Fruit fly (Drosophila melanogaster): ENCODE results near the gene Dus2.

Gene Dus2

DNA sequence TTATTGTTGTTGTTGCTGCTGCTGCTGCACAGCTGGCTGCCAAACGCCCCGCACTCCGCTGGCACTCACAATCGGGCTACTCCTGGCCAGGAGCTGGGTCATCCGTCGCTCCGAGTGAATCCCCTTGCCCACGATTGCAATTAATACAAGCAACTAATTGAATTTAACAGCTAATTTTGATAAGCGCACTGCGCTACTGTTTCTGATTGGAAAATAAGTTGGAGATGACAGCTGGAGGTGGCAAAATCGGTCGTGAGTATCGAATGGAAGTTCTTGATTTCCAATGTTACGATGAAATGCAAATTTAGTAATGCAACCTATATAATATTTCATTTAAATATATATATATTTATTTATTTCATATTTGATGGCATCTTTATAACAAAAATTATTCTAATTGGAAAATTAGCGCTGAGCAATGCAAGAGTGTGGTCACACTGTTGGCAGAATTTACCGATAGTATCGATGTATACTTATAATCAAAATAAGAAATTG, 3.9 kb upstream of the Dus2 start, which contains the start of gene CG42271 (continued):
- TF ChIP-seq CG31224 (GFP tag; IDR thresholded peaks at IDR 0.05) (no peak), CG7786 (GFP tag; optimal IDR thresholded peaks at IDR 0.05) (no peak), Usf (GFP tag; optimal IDR thresholded peaks at IDR 0.05) (no peak), CG13894 (tag; optimal IDR thresholded peaks at IDR 0.05) (no peak), sc (optimal IDR thresholded peaks at IDR 0.05) (no peak), sc (GFP tag; optimal IDR thresholded peaks at IDR 0.05) (no peak), CG5180 (GFP tag; optimal IDR thresholded peaks at IDR 0.05) (no peak), Vsx1 (GFP tag; optimal IDR thresholded peaks at IDR 0.05) (peak; percentile 36), hb (GFP tag; IDR thresholded peaks at IDR 0.05; ENCODE audit: partially characterized antibody) (peak; percentile 93), CG30431 (GFP tag; optimal IDR thresholded peaks at IDR 0.05) (no peak), sim (GFP tag; IDR thresholded peaks at IDR 0.05) (no peak), br (optimal IDR thresholded peaks at IDR 0.05) (no peak), CG17802 (tag; optimal IDR thresholded peaks at IDR 0.05) (no peak), esg (GFP tag; conservative IDR thresholded peaks at IDR 0.05) (no peak), pnt (GFP tag; optimal IDR thresholded peaks at IDR 0.05) (no peak), row (GFP tag; IDR thresholded peaks at IDR 0.05) (peak; percentile 92), kay (GFP tag; optimal IDR thresholded peaks at IDR 0.05) (no peak), Ets65A (GFP tag) (peak; percentile 58), p53 (GFP tag; optimal IDR thresholded peaks at IDR 0.05) (no peak), CG12744 (GFP tag; optimal IDR thresholded peaks at IDR 0.05) (no peak), toy (GFP tag; IDR thresholded peaks at IDR 0.05) (no peak), E2f1 (GFP tag; IDR thresholded peaks at IDR 0.05) (no peak), psq (GFP tag; optimal IDR thresholded peaks at IDR 0.05) (no peak), Trl (optimal IDR thresholded peaks at IDR 0.05) (no peak), Trl (GFP tag; optimal IDR thresholded peaks at IDR 0.05) (no peak), lilli (GFP tag; optimal IDR thresholded peaks at IDR 0.05) (peak; percentile 8), CG10565 (GFP tag; optimal IDR thresholded peaks at IDR 0.05) (no peak), org-1 (GFP tag; optimal IDR thresholded peaks at IDR 0.05) (no peak), CG3065 (GFP tag; optimal IDR thresholded peaks at IDR 0.05) (no peak), CG13296 (GFP tag; optimal IDR thresholded peaks at IDR 0.05) (no peak), MTF-1 (GFP tag; optimal IDR thresholded peaks at IDR 0.05; ENCODE audit: borderline replicate concordance) (no peak), corto (GFP tag; optimal IDR thresholded peaks at IDR 0.05) (no peak), Dll (GFP tag; IDR thresholded peaks at IDR 0.05; ENCODE audit: partially characterized antibody) (peak; percentile 97), Fer3 (tag; optimal IDR thresholded peaks at IDR 0.05) (peak; percentile 47), ken (GFP tag; IDR thresholded peaks at IDR 0.05) (no peak), CG11398 (GFP tag; optimal IDR thresholded peaks at IDR 0.05) (no peak), lola (GFP tag; optimal IDR thresholded peaks at IDR 0.05) (peak in 1 of 3 experiments; percentile 48), Hand (GFP tag; optimal IDR thresholded peaks at IDR 0.05) (no peak), pros (GFP tag; optimal IDR thresholded peaks at IDR 0.05) (no peak), Dp (GFP tag; optimal IDR thresholded peaks at IDR 0.05) (peak; percentile 9), CG13624 (GFP tag; optimal IDR thresholded peaks at IDR 0.05) (no peak), rib (GFP tag; IDR thresholded peaks at IDR 0.05) (no peak), Ssrp (tag; optimal IDR thresholded peaks at IDR 0.05) (peak; percentile 40), D (optimal IDR thresholded peaks at IDR 0.05) (no peak), D (GFP tag; optimal IDR thresholded peaks at IDR 0.05) (no peak), CG17186 (GFP tag; optimal IDR thresholded peaks at IDR 0.05) (no peak), CG18764 (GFP tag; optimal IDR thresholded peaks at IDR 0.05) (no peak), CG14441 (GFP tag; IDR thresholded peaks at IDR 0.05) (no peak), ap (GFP tag; IDR thresholded peaks at IDR 0.05) (no peak), chm (GFP tag; IDR thresholded peaks at IDR 0.05) (no peak), mam (GFP tag; optimal IDR thresholded peaks at IDR 0.05) (no peak), croc (GFP tag; conservative IDR thresholded peaks at IDR 0.05) (no peak; the same call in 2 of the 3 replicates), CG34224 (GFP tag; IDR thresholded peaks at IDR 0.05; ENCODE audit: partially characterized antibody) (peak; percentile 94)

Measured in whole organism, embryonic.